Worm (Caenorhabditis elegans): ENCODE data around the gene snt-7.

Gene snt-7

DNA sequence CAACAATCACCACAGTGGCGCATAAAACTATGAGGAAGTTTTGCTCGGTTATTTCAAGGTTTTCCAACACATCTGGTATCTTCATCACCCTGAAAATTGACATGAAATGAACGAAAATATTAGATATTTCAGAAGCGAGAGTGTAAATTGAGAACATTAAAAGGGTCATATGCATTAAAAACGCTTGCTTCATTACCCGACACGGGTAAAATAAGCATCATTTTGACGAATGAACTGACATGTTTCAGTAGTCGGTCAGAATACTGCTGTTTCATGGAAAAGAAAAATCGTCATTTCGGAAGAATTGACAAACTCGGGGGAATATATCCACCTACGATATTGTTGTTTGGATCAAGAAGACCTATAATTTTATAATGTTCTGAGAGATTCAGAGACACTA is at the start of gene snt-7:
Gene snt-7 (minus strand): TSS at position 101 of the 400 bp plus-strand sequence.
- TF ChIP-seq ceh-13 (GFP tag; optimal IDR thresholded peaks at IDR 0.05) (no peak), tra-4 (tag; optimal IDR thresholded peaks at IDR 0.05) (no peak), hnd-1 (tag; optimal IDR thresholded peaks at IDR 0.05) (no peak), aly-1 (tag; optimal IDR thresholded peaks at IDR 0.05) (no peak), flt-1 (GFP tag; IDR thresholded peaks at IDR 0.05) (no peak), F13C5.2 (tag; optimal IDR thresholded peaks at IDR 0.05) (no peak), pes-1 (GFP tag; IDR thresholded peaks at IDR 0.05) (no peak), sea-1 (GFP tag; conservative IDR thresholded peaks at IDR 0.05) (no peak), ama-1 (optimal IDR thresholded peaks at IDR 0.05) (no peak), hmbx-1 (tag; optimal IDR thresholded peaks at IDR 0.05) (no peak), scrt-1 (GFP tag; IDR thresholded peaks at IDR 0.05) (no peak), tbx-11 (GFP tag; IDR thresholded peaks at IDR 0.05) (no peak), B0310.2 (tag; optimal IDR thresholded peaks at IDR 0.05) (no peak), tbx-37 (GFP tag; conservative IDR thresholded peaks at IDR 0.05) (no peak), ets-7 (tag; optimal IDR thresholded peaks at IDR 0.05) (no peak), ceh-36 (tag; optimal IDR thresholded peaks at IDR 0.05) (no peak), hmg-4 (GFP tag; optimal IDR thresholded peaks at IDR 0.05) (no peak)

DNA sequence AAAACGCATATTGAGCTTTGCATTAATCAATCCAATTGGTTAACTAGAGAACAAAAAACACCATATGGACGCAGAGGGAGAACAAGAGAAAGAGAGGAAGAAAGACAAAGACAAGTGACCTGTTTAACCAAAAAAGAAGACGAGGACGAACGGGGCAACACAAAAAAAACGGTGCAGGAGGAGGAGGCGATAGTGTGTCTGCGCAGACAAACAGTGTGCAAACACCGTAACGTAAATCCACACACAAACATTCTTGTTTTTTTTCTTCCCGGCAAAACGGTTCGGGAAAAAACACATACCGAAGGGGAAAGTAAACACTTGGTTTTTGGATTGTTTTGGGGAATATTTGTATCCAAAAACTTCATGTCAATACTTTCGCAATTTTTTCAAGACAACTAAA is 47.6 kb upstream of the snt-7 start:
- TF ChIP-seq hmg-4 (GFP tag; optimal IDR thresholded peaks at IDR 0.05) (no peak), tbx-11 (GFP tag; IDR thresholded peaks at IDR 0.05) (0 out of 2 replicates have a peak, but pooled peaks have one; percentile 29)

DNA sequence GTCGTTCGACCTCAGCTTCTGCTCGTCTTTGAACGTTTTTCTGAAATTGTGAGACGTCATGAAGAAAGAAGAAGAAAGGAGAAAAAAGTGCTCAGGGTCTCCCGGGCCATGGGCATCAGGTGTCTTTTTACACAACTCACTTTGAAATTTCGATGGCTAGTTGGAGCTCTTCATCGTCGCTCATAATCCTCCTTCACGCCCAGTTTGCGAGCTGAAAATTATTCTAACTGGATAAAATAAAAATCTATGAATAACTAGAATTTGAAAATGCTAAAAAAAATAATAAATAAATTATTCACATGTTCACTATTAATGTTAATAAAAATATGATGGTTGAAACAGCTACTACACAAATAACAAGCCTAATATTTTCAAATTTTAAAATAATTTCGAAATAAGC is 47.2 kb upstream of the snt-7 start, which contains the start of gene piki-1:
Gene piki-1 (minus strand): TSS at position 218 of the 400 bp plus-strand sequence.
- TF ChIP-seq scrt-1 (GFP tag; IDR thresholded peaks at IDR 0.05) (no peak), ceh-13 (GFP tag; optimal IDR thresholded peaks at IDR 0.05) (no peak)

DNA sequence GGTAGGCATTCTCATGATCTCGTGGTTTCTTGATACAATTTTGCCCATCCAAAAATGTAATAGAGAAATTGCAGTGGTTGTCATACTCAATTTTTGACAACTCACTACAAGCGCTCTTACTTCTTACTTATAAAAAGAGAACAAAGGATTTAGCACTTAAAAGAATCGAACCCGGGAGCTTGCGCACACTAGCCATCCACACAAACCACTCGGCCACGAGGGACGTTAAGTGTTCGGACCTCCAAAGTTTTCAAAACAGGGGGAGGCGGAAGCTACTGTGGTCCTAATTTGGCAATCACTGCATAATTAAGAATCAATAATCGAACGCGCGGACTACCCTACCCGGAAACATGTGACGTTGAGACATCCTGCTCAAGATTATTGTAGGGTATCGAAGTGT is 43.8 kb upstream of the snt-7 start:
- TF ChIP-seq ceh-36 (tag; optimal IDR thresholded peaks at IDR 0.05), result no peak
- TF ChIP-seq hmg-4 (GFP tag; optimal IDR thresholded peaks at IDR 0.05), result no peak
- no peak for TF ChIP-seq F13C5.2 (tag; optimal IDR thresholded peaks at IDR 0.05)
- no peak for TF ChIP-seq hnd-1 (tag; optimal IDR thresholded peaks at IDR 0.05)
- TF ChIP-seq B0310.2 (tag; optimal IDR thresholded peaks at IDR 0.05), result no peak
- TF ChIP-seq ama-1 (optimal IDR thresholded peaks at IDR 0.05), result no peak
- no peak for TF ChIP-seq scrt-1 (GFP tag; IDR thresholded peaks at IDR 0.05)

DNA sequence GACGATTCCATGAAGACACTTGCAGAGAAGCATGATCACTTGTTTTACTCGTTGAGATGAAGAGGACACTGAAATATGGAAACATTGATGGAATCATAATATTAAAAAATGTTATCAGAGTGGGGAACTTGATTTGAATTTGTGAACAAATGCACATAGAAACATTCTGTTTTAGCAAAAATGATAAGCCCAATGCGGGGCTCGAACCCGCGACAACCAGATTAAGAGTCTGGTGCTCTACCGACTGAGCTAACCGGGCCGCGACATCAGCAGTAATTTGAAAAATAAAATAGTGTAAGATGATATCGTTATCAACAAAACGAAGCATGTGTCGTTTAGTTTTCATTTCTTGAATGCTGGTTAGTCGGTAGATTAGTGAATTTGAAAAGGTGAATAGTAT is 42.2 kb upstream of the snt-7 start:
- TF ChIP-seq hnd-1 (tag; optimal IDR thresholded peaks at IDR 0.05) (no peak), flt-1 (GFP tag; IDR thresholded peaks at IDR 0.05) (no peak)

DNA sequence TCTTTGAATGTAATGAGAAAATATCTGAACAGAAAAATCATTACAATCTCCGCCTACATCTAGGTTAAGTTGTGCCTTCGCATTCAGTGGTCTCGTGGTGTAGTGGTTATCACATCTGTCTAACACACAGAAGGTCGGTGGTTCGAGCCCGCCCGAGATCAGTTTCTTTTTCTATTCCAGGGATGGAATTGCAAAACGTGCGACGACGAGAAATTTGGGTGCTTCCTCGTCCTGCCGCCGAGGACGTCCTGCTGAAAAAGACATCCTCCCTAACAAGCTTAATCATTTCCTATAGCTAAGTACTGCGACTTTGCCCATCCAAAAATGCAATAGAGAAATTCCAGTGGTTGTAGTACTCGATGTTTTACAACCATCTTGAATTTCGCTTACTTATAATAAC is 37.1 kb upstream of the snt-7 start:
- TF ChIP-seq hmg-4 (GFP tag; optimal IDR thresholded peaks at IDR 0.05), result peak; percentile 1
- TF ChIP-seq aly-1 (tag; optimal IDR thresholded peaks at IDR 0.05), result peak; percentile 23
- TF ChIP-seq hnd-1 (tag; optimal IDR thresholded peaks at IDR 0.05), result no peak
- no peak for TF ChIP-seq sea-1 (GFP tag; conservative IDR thresholded peaks at IDR 0.05)

DNA sequence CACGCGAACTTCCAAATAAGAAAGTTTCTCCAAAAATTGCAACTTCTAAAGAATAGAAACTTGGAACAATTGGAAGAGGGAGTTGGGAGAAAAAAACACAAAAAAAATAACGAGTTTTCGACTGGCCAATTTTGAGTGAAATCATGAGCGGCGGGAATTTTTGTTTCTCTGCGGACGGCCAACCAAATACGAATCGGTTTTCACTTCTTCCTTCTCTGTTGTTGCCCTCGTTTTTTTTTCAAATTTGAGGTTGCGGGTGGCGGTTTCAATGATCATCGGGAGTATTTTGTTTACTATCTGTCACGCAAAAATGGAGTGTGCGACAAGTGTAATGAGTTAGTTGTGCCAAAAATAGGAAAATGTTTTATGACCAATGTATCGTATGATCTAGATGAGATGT is 34.7 kb upstream of the snt-7 start:
- TF ChIP-seq flt-1 (GFP tag; IDR thresholded peaks at IDR 0.05) (no peak), tbx-37 (GFP tag; conservative IDR thresholded peaks at IDR 0.05) (no peak), hmbx-1 (tag; optimal IDR thresholded peaks at IDR 0.05) (no peak), tbx-11 (GFP tag; IDR thresholded peaks at IDR 0.05) (no peak), sea-1 (GFP tag; conservative IDR thresholded peaks at IDR 0.05) (no peak), ets-7 (tag; optimal IDR thresholded peaks at IDR 0.05) (no peak), pes-1 (GFP tag; IDR thresholded peaks at IDR 0.05) (no peak), F13C5.2 (tag; optimal IDR thresholded peaks at IDR 0.05) (no peak), B0310.2 (tag; optimal IDR thresholded peaks at IDR 0.05) (no peak), aly-1 (tag; optimal IDR thresholded peaks at IDR 0.05) (no peak), tra-4 (tag; optimal IDR thresholded peaks at IDR 0.05) (no peak), scrt-1 (GFP tag; IDR thresholded peaks at IDR 0.05) (no peak), ceh-13 (GFP tag; optimal IDR thresholded peaks at IDR 0.05) (no peak)

DNA sequence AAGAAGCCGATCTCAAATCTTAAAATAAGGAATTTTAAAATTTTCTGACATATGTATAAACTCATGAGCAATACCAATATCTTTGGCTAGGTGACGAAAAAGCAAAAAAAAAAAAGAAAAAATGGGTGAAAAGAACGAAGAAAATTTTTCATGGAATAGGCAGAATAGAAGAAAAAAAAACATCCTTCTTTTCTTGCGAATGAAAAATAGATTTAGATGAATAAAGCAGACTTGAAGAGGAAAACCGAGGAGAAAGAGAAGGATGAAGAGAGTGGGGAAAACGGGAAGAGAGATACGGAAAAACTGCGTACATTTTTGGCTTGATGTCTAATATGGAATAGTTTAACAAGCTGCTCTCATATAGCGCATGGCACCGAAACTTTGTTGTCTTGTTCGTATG is 32.8 kb upstream of the snt-7 start:
- TF ChIP-seq sea-1 (GFP tag; conservative IDR thresholded peaks at IDR 0.05) (no peak), ceh-13 (GFP tag; optimal IDR thresholded peaks at IDR 0.05) (no peak), ama-1 (optimal IDR thresholded peaks at IDR 0.05) (no peak), hmbx-1 (tag; optimal IDR thresholded peaks at IDR 0.05) (no peak), tbx-11 (GFP tag; IDR thresholded peaks at IDR 0.05) (no peak), tra-4 (tag; optimal IDR thresholded peaks at IDR 0.05) (no peak), hnd-1 (tag; optimal IDR thresholded peaks at IDR 0.05) (no peak), flt-1 (GFP tag; IDR thresholded peaks at IDR 0.05) (no peak), pes-1 (GFP tag; IDR thresholded peaks at IDR 0.05) (no peak), F13C5.2 (tag; optimal IDR thresholded peaks at IDR 0.05) (no peak), hmg-4 (GFP tag; optimal IDR thresholded peaks at IDR 0.05) (no peak)

DNA sequence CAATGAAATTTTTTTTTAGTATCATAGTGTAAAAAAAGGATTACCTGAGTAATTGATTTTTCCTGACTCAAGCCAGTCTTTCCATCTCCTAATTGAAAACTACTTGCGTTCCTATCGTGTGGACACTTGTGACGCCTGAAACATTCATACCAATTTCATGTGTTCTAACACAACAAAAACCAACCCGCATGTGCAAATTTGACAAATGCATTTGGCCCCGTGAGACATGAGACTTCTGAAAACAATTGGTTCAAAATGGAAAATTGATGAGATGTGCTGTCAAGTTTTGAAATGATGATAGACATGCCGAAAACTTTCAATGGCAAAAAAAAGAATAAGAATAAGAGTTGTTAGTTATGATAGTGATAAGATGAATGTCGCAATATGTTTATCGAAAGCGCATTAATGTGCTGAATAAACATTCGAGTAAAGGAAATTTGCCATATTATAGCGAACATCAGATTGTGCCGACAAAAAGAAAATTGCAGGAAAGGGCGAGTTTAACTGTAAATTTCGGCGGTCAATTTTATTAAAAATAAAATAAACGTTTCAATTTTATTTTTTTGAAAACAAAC is 31.5 kb upstream of the snt-7 start, which contains the start of gene H03A11.2:
Gene H03A11.2 (minus strand): TSS at position 252 of the 575 bp plus-strand sequence.
- no peak for TF ChIP-seq hmbx-1 (tag; optimal IDR thresholded peaks at IDR 0.05)
- no peak for TF ChIP-seq pes-1 (GFP tag; IDR thresholded peaks at IDR 0.05)
- TF ChIP-seq sea-1 (GFP tag; conservative IDR thresholded peaks at IDR 0.05), result no peak
- TF ChIP-seq tra-4 (tag; optimal IDR thresholded peaks at IDR 0.05), result no peak
- TF ChIP-seq hnd-1 (tag; optimal IDR thresholded peaks at IDR 0.05), result no peak
- TF ChIP-seq aly-1 (tag; optimal IDR thresholded peaks at IDR 0.05), result no peak
- TF ChIP-seq ama-1 (optimal IDR thresholded peaks at IDR 0.05), result no peak
- no peak for TF ChIP-seq B0310.2 (tag; optimal IDR thresholded peaks at IDR 0.05)
- no peak for TF ChIP-seq hmg-4 (GFP tag; optimal IDR thresholded peaks at IDR 0.05)
- no peak for TF ChIP-seq flt-1 (GFP tag; IDR thresholded peaks at IDR 0.05)
- TF ChIP-seq ceh-13 (GFP tag; optimal IDR thresholded peaks at IDR 0.05), result no peak
- no peak for TF ChIP-seq tbx-37 (GFP tag; conservative IDR thresholded peaks at IDR 0.05)
- no peak for TF ChIP-seq scrt-1 (GFP tag; IDR thresholded peaks at IDR 0.05)
- TF ChIP-seq ceh-36 (tag; optimal IDR thresholded peaks at IDR 0.05), result no peak
- no peak for TF ChIP-seq tbx-11 (GFP tag; IDR thresholded peaks at IDR 0.05)
- no peak for TF ChIP-seq F13C5.2 (tag; optimal IDR thresholded peaks at IDR 0.05)
- no peak for TF ChIP-seq ets-7 (tag; optimal IDR thresholded peaks at IDR 0.05)

Data from whole organism, early embryonic.